Worm (Caenorhabditis elegans) whole organism, L1 larva: ENCODE results near the gene F49H6.12.
A peak's percentile ranks its signal among the peaks of the same experiment; 100 is the strongest.

Experiments
- C16A3.4 ChIP-seq: fragments of 150-350 bp; optimal IDR thresholded peaks from 2 replicates; lab custom pipeline; 2014; ENCODE audit warnings: missing biosample characterization, missing genetic modification characterization
- Y116A8C.19 ChIP-seq: sonication (generic microtip); optimal IDR thresholded peaks from 2 replicates; lab custom pipeline; 2016; ENCODE audit warnings: missing compliant biosample characterization, missing genetic modification characterization, borderline replicate concordance
- aly-2 ChIP-seq: fragments of 150-350 bp; optimal IDR thresholded peaks from 2 replicates; lab custom pipeline; 2014; ENCODE audit warnings: missing biosample characterization, missing genetic modification characterization
- ceh-8 ChIP-seq: fragments of 200-800 bp; sonication (Bioruptor generic); optimal IDR thresholded peaks from 2 replicates; lab custom pipeline; 2018; ENCODE audit warnings: mild to moderate bottlenecking, missing genetic modification characterization, moderate library complexity, missing compliant biosample characterization
- ceh-82 ChIP-seq, 3 experiments: fragments of 150-350 bp in 1 of 3; sonication (generic microtip) in 2 of 3; optimal IDR thresholded peaks; 2 replicates each; lab custom pipeline; 2014 to 2017; ENCODE audit warnings: missing biosample characterization in 3 of 3, missing genetic modification characterization in 3 of 3
- ces-1 ChIP-seq: fragments of 150-350 bp; optimal IDR thresholded peaks from 2 replicates; lab custom pipeline; 2014; ENCODE audit warnings: missing biosample characterization, missing genetic modification reagents, missing genetic modification characterization
- efl-1 ChIP-seq, 4 experiments: fragments of 150-350 bp; optimal IDR thresholded peaks in 3 of 4; peaks in 1 of 4; 1 replicate in 1 of 4; 2 replicates in 3 of 4; lab custom pipeline; 2014; ENCODE audit warnings: missing biosample characterization in 2 of 4, missing genetic modification characterization in 2 of 4, missing genetic modification reagents in 2 of 4
- egl-27 ChIP-seq, 2 experiments: fragments of 150-350 bp in 1 of 2; sonication (generic microtip); optimal IDR thresholded peaks; 3 replicates each; lab custom pipeline; 2017 to 2018; ENCODE audit warnings: missing biosample characterization in 2 of 2, missing genetic modification characterization in 2 of 2, missing genetic modification reagents in 2 of 2
- fkh-4 ChIP-seq: sonication (generic microtip); optimal IDR thresholded peaks from 2 replicates; lab custom pipeline; 2016; ENCODE audit warnings: missing compliant biosample characterization, missing genetic modification characterization, borderline replicate concordance
- grh-1 ChIP-seq: fragments of 200-800 bp; sonication (Bioruptor generic); IDR thresholded peaks from 2 replicates; pipeline ENCODE4 v1.3.6; 2022; ENCODE audit warnings: missing genetic modification reagents, missing genetic modification characterization, missing compliant biosample characterization
- hlh-4 ChIP-seq: sonication (generic microtip); optimal IDR thresholded peaks from 2 replicates; lab custom pipeline; 2016; ENCODE audit warnings: mild to moderate bottlenecking, missing genetic modification characterization, missing compliant biosample characterization
- hpl-2 ChIP-seq: fragments of 150-350 bp; optimal IDR thresholded peaks from 2 replicates; lab custom pipeline; 2014; ENCODE audit warnings: missing biosample characterization, missing genetic modification reagents, missing genetic modification characterization
- jun-1 ChIP-seq: fragments of 150-350 bp; optimal IDR thresholded peaks from 2 replicates; lab custom pipeline; 2014; ENCODE audit warnings: missing biosample characterization, missing genetic modification reagents, missing genetic modification characterization
- lin-35 ChIP-seq, 2 experiments: fragments of 150-350 bp; optimal IDR thresholded peaks; 2 replicates each; lab custom pipeline; 2014; ENCODE audit warnings: missing biosample characterization in 2 of 2, missing genetic modification characterization in 2 of 2, missing genetic modification reagents in 2 of 2
- lir-3 ChIP-seq: sonication (generic microtip); optimal IDR thresholded peaks from 2 replicates; lab custom pipeline; 2016; ENCODE audit warnings: mild to moderate bottlenecking, missing genetic modification characterization, moderate library complexity, missing compliant biosample characterization; ENCODE audit not compliant: poor library complexity
- mef-2 ChIP-seq: fragments of 150-350 bp; optimal IDR thresholded peaks from 2 replicates; lab custom pipeline; 2014; ENCODE audit warnings: missing biosample characterization, missing genetic modification characterization
- nhr-11 ChIP-seq: fragments of 150-350 bp; optimal IDR thresholded peaks from 2 replicates; lab custom pipeline; 2014; ENCODE audit warnings: missing biosample characterization, missing genetic modification characterization
- nhr-20 ChIP-seq: sonication (generic microtip); optimal IDR thresholded peaks from 2 replicates; lab custom pipeline; 2016; ENCODE audit warnings: mild to moderate bottlenecking, missing genetic modification characterization, missing compliant biosample characterization
- nhr-47 ChIP-seq: sonication (generic microtip); optimal IDR thresholded peaks from 2 replicates; lab custom pipeline; 2016; ENCODE audit warnings: mild to moderate bottlenecking, missing genetic modification characterization, moderate library complexity, missing compliant biosample characterization
- nhr-76 ChIP-seq: sonication (generic microtip); optimal IDR thresholded peaks from 2 replicates; lab custom pipeline; 2017; ENCODE audit warnings: missing biosample characterization, missing genetic modification characterization
- nhr-84 ChIP-seq: sonication (generic microtip); optimal IDR thresholded peaks from 2 replicates; lab custom pipeline; 2017; ENCODE audit warnings: missing biosample characterization, missing genetic modification characterization
- nhr-90 ChIP-seq: sonication (generic microtip); optimal IDR thresholded peaks from 2 replicates; lab custom pipeline; 2016; ENCODE audit warnings: mild to moderate bottlenecking, missing genetic modification characterization, missing compliant biosample characterization; ENCODE audit not compliant: poor library complexity
- pax-3 ChIP-seq: fragments of 200-800 bp; sonication (Bioruptor generic); optimal IDR thresholded peaks from 2 replicates; lab custom pipeline; 2018; ENCODE audit warnings: mild to moderate bottlenecking, missing genetic modification characterization, moderate library complexity, missing compliant biosample characterization
- skn-1 ChIP-seq: fragments of 150-350 bp; optimal IDR thresholded peaks from 2 replicates; lab custom pipeline; 2014; ENCODE audit warnings: missing biosample characterization, missing genetic modification characterization
- sup-37 ChIP-seq: fragments of 200-800 bp; sonication (Bioruptor generic); optimal IDR thresholded peaks from 2 replicates; lab custom pipeline; 2018; ENCODE audit warnings: mild to moderate bottlenecking, missing genetic modification characterization, missing compliant biosample characterization
- tbx-2 ChIP-seq: sonication (generic microtip); optimal IDR thresholded peaks from 2 replicates; lab custom pipeline; 2016; ENCODE audit warnings: missing genetic modification characterization, missing compliant biosample characterization
- unc-30 ChIP-seq: sonication (generic microtip); optimal IDR thresholded peaks from 2 replicates; lab custom pipeline; 2017; ENCODE audit warnings: missing biosample characterization, missing genetic modification characterization
- unc-62 ChIP-seq: fragments of 150-350 bp; optimal IDR thresholded peaks from 2 replicates; lab custom pipeline; 2014; ENCODE audit warnings: missing biosample characterization, missing genetic modification reagents, missing genetic modification characterization
- unc-86 ChIP-seq: sonication (generic microtip); optimal IDR thresholded peaks from 2 replicates; lab custom pipeline; 2016; ENCODE audit warnings: missing genetic modification characterization, missing compliant biosample characterization
- zag-1 ChIP-seq: fragments of 150-350 bp; optimal IDR thresholded peaks from 2 replicates; lab custom pipeline; 2014; ENCODE audit warnings: missing biosample characterization, missing genetic modification characterization

Gene F49H6.12

DNA sequence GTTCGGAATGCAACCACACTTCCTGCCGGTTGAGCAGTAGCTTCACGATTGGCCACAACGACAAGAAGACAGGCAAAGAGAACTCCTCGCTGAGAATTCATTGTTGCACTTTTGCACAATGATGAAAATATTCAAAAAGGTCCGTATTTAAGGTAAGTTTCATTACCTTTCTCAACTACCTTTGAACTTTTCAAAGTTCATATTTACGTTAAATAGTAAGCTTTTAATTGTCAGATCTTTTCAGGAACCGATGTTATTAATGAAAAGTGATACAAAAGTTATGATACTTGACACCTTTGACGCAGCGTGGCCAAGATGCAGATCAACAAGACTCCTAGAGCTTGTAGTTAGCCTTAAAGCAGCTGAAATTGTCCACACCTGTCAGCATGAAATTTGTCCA lies at the start of gene F49H6.12:
Gene F49H6.12 (minus strand): TSS at position 101 of the 400 bp plus-strand sequence.
- TF ChIP-seq egl-27 (tag; optimal IDR thresholded peaks at IDR 0.05; lab: Kevin White, UChicago): no peak
- TF ChIP-seq pax-3 (tag; lab: Kevin White, UChicago): no peak

DNA sequence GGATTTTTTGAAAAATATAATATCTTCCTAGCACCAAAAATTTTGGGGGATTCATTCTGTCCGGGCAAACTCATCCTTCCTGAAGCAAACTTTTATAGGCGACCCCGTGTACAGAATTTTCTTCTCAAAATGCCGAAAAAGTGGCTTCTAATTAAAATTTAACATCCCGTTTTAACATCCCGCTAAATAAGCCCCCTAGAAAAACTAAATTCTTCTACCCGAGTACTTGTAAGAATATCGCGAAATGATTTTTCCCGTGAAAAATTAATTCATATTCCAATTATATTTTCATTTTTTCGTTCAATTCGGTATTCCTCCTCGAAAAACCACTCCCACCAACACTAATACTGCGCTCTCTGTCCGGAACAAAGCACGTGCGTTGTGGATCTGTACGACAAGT lies 47.6 kb upstream of the F49H6.12 start, which contains the start of gene T05E12.8:
Gene T05E12.8 (plus strand): TSS at position 301 of the 400 bp plus-strand sequence.
- TF ChIP-seq unc-62 (no peak), C16A3.4 (tag; lab: Kevin White, UChicago) (no peak), egl-27 (tag; optimal IDR thresholded peaks at IDR 0.05; lab: Kevin White, UChicago) (no peak), efl-1 (optimal IDR thresholded peaks at IDR 0.05; lab: Kevin White, UChicago) (no peak), efl-1 (GFP tag; optimal IDR thresholded peaks at IDR 0.05 in 1 of 2; lab: Kevin White, UChicago) (peak in 1 of 2 experiments; percentile 65)

DNA sequence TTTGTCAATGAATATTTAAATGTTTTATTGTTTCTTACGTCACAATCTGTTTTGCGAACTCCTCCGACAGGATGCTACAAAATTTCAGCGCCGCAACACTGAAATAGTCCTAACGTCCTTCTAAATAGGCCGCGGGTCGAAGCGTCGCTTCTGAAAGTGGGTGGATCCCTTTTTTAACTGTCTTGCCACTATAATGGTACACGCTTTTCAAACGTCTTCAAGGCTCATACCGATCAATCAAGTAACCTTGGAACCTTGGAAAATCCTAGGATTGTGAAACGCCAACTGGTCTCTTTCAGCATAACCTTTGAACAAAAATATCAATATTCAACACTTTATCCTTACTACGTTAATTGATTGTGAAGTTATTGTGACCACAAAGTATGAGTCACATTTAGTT lies 45.4 kb upstream of the F49H6.12 start:
- TF ChIP-seq nhr-47 (tag; lab: Kevin White, UChicago): no peak
- TF ChIP-seq tbx-2 (tag; lab: Kevin White, UChicago): no peak
- TF ChIP-seq mef-2 (tag; lab: Kevin White, UChicago): no peak
- no peak for TF ChIP-seq unc-30 (tag; lab: Kevin White, UChicago)
- TF ChIP-seq zag-1 (tag; lab: Kevin White, UChicago): no peak
- TF ChIP-seq, all 84 proteins: peak for 0

DNA sequence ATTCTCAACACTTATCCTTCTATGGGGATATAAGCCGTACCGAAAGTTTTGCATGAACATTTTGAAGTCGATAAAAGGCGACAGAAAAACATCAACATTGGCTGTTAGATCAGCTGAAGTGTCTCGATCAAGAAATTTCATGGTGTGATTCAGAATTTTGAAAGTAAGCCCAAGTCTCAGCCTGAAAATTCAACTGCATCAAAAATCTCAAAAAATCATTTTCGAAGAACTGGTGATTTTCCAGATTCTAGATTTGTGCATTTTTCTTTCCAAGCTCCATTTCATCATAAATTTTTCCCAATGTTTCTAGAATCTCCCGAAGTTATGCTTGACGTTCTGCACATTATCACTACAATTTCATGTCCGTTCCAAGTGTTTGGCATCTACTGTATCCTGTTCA lies 43.4 kb upstream of the F49H6.12 start, which contains the start of gene srh-255:
Gene srh-255 (plus strand): TSS at position 301 of the 400 bp plus-strand sequence.
- TF ChIP-seq aly-2 (tag; lab: Kevin White, UChicago) (no peak), nhr-90 (tag; lab: Kevin White, UChicago) (no peak)

DNA sequence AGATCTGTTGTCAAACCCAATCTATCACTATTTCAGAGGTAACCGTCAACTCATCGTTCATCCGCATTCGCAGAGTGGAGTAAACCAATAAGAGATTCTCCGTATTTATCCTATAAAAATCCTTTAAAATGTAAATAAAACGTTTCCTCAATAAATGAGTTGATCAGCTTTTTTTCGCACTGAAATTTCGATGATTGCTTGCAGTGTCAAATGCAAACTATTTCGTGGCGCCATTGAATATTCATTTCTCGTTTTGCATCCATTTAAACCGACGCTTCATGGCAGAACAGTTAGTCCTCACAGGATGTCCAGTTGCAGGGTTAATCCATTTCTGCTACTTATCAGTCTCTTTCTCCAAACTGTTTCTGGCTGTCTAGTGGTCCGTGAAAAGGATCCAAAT lies 40.3 kb upstream of the F49H6.12 start, which contains the start of gene F28B1.9:
Gene F28B1.9 (plus strand): TSS at position 301 of the 400 bp plus-strand sequence.
- no peak for TF ChIP-seq hpl-2 (GFP tag; lab: Kevin White, UChicago)

DNA sequence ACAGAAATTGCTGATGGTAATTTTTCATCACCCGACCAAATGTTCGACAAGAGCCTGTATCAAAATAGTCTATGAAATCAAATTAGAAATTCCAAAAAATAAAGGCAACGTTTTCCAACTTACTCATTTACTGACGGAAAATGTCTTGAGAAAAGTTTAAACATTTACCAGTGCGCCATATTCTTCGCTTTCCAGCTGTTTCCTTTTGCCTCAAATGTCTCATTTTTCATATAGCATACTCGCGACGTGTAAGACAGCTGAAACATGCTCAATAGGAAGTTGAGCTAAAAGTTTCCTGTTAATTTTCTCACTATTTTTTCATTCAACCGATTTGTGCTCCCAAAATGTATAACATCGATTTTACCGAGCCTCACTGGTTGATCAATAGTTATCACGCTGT lies 38.7 kb upstream of the F49H6.12 start, which contains the start of gene sri-66:
Gene sri-66 (plus strand): TSS at position 301 of the 400 bp plus-strand sequence.
- no peak for TF ChIP-seq pax-3 (tag; lab: Kevin White, UChicago)
- no peak for TF ChIP-seq tbx-2 (tag; lab: Kevin White, UChicago)
- TF ChIP-seq hlh-4 (tag; lab: Kevin White, UChicago): no peak
- TF ChIP-seq sup-37 (GFP tag; lab: Kevin White, UChicago): no peak
- TF ChIP-seq mef-2 (tag; lab: Kevin White, UChicago): no peak
- no peak for TF ChIP-seq nhr-20
- TF ChIP-seq Y116A8C.19: no peak
- no peak for TF ChIP-seq unc-86
- TF ChIP-seq ces-1 (GFP tag; lab: Kevin White, UChicago): no peak
- TF ChIP-seq ceh-82 (tag; optimal IDR thresholded peaks at IDR 0.05; lab: Kevin White, UChicago): no peak
- TF ChIP-seq fkh-4 (tag; lab: Kevin White, UChicago): no peak
- TF ChIP-seq jun-1 (tag; lab: Kevin White, UChicago): no peak
- TF ChIP-seq nhr-11 (tag; lab: Kevin White, UChicago): no peak
- TF ChIP-seq nhr-76: no peak
- no peak for TF ChIP-seq skn-1
- no peak for TF ChIP-seq lir-3 (tag; lab: Kevin White, UChicago)
- TF ChIP-seq nhr-84: no peak
- no peak for TF ChIP-seq ceh-8 (GFP tag; lab: Kevin White, UChicago)

DNA sequence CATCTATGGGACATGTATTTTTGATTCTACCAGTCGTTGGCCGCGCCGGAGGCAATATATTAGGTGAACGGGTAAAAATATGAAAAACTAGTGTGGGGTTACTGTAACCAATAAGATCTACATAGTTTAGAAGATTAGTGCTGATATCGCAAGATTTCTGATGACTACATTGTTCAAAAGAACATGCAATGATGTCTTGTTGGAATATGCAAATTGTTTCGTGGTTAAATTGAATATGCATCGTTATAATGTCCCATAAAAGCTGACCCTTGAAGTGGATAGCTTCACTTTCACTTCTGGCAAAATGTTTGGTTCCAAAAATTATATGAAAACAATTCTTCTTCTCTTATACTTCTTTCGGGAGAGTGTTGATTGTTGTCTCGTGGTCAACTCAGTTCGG lies 23.2 kb upstream of the F49H6.12 start, which contains the start of gene F28B1.2:
Gene F28B1.2 (plus strand): TSS at position 301 of the 400 bp plus-strand sequence.
- TF ChIP-seq lin-35 (GFP tag; optimal IDR thresholded peaks at IDR 0.05; lab: Kevin White, UChicago) (no peak), efl-1 (optimal IDR thresholded peaks at IDR 0.05; lab: Kevin White, UChicago) (no peak), efl-1 (GFP tag; optimal IDR thresholded peaks at IDR 0.05 in 1 of 2; lab: Kevin White, UChicago) (peak in 1 of 2 experiments; percentile 48), hpl-2 (GFP tag; lab: Kevin White, UChicago) (no peak), grh-1 (no peak), skn-1 (no peak)
